Worm (Caenorhabditis elegans) whole organism, L3 larva: Measurements from ENCODE around the gene clec-157.

Source experiments
- ama-1 ChIP-seq: fragments of 150-350 bp; optimal IDR thresholded peaks from 2 replicates; lab custom pipeline; 2018
- ceh-16 ChIP-seq: sonication (generic microtip); optimal IDR thresholded peaks from 2 replicates; lab custom pipeline; 2017; ENCODE audit warnings: missing biosample characterization, missing genetic modification characterization
- elt-3 ChIP-seq, 3 experiments: fragments of 150-350 bp in 1 of 3; sonication (generic microtip) in 2 of 3; optimal IDR thresholded peaks; 2 replicates in 2 of 3; 4 replicates in 1 of 3; lab custom pipeline; 2014 to 2017; ENCODE audit warnings: missing biosample characterization in 3 of 3, missing genetic modification characterization in 3 of 3
- fkh-10 ChIP-seq: sonication (generic microtip); optimal IDR thresholded peaks from 2 replicates; lab custom pipeline; 2017; ENCODE audit warnings: missing biosample characterization, missing genetic modification reagents, missing genetic modification characterization
- jun-1 ChIP-seq: fragments of 150-350 bp; optimal IDR thresholded peaks from 2 replicates; lab custom pipeline; 2014; ENCODE audit warnings: missing biosample characterization, missing genetic modification reagents, missing genetic modification characterization
- lin-15B ChIP-seq: fragments of 150-350 bp; optimal IDR thresholded peaks from 2 replicates; lab custom pipeline; 2014; ENCODE audit warnings: missing biosample characterization, missing genetic modification characterization
- lsy-12 ChIP-seq: sonication (generic microtip); optimal IDR thresholded peaks from 2 replicates; lab custom pipeline; 2016; ENCODE audit warnings: mild to moderate bottlenecking, missing genetic modification characterization, missing compliant biosample characterization
- nhr-11 ChIP-seq: fragments of 150-350 bp; optimal IDR thresholded peaks from 2 replicates; lab custom pipeline; 2014; ENCODE audit warnings: missing biosample characterization, missing genetic modification characterization
- nhr-76 ChIP-seq: fragments of 150-350 bp; sonication (generic microtip); optimal IDR thresholded peaks from 5 replicates; lab custom pipeline; 2014; ENCODE audit warnings: missing biosample characterization, missing genetic modification characterization
- pha-4 ChIP-seq: fragments of 150-350 bp; optimal IDR thresholded peaks from 2 replicates; lab custom pipeline; 2014; ENCODE audit warnings: missing biosample characterization, missing genetic modification reagents, missing genetic modification characterization
- skn-1 ChIP-seq: fragments of 150-350 bp; optimal IDR thresholded peaks from 2 replicates; lab custom pipeline; 2014; ENCODE audit warnings: missing biosample characterization, missing genetic modification characterization
- unc-62 ChIP-seq: fragments of 150-350 bp; sonication (generic microtip); optimal IDR thresholded peaks from 4 replicates; lab custom pipeline; 2014; ENCODE audit warnings: missing biosample characterization, missing genetic modification reagents, missing genetic modification characterization
- ztf-11 ChIP-seq: fragments of 150-350 bp; optimal IDR thresholded peaks from 2 replicates; lab custom pipeline; 2014; ENCODE audit warnings: missing biosample characterization, missing genetic modification characterization

- TF ChIP-seq ztf-11 (tag; lab: Kevin White, UChicago) (no peak), pha-4 (no peak), lin-15B (no peak), skn-1 (tag; lab: Kevin White, UChicago) (no peak), ceh-16 (tag; lab: Kevin White, UChicago) (no peak), nhr-76 (tag; lab: Kevin White, UChicago) (no peak), elt-3 (tag; optimal IDR thresholded peaks at IDR 0.05; lab: Kevin White, UChicago) (no peak), lsy-12 (tag; lab: Kevin White, UChicago) (no peak), nhr-11 (tag; lab: Kevin White, UChicago) (no peak), unc-62 (GFP tag; lab: Kevin White, UChicago) (no peak), fkh-10 (GFP tag; lab: Kevin White, UChicago) (peak; percentile 39), jun-1 (tag; lab: Kevin White, UChicago) (no peak), ama-1 (no peak)
These were observed 31.4 kb upstream of the clec-157 start for ce11 chrIII:4875663-4876062.
